Worm (Caenorhabditis elegans) whole organism, mixed stage, embryonic: ENCODE data around the gene T05A12.3.

Experiments used
- M03D4.4 ChIP-seq: sonication (generic microtip); optimal IDR thresholded peaks from 2 replicates; lab custom pipeline; 2017; ENCODE audit warnings: mild to moderate bottlenecking, missing genetic modification characterization, missing compliant biosample characterization
- bed-3 ChIP-seq: fragments of 200-800 bp; sonication (Bioruptor generic); optimal IDR thresholded peaks from 3 replicates; lab custom pipeline; 2018; ENCODE audit warnings: mild to moderate bottlenecking, missing genetic modification characterization, moderate library complexity, missing compliant biosample characterization
- blmp-1 ChIP-seq: fragments of 150-350 bp; optimal IDR thresholded peaks from 2 replicates; lab custom pipeline; 2014; ENCODE audit warnings: missing biosample characterization, missing genetic modification characterization
- ceh-39 ChIP-seq: fragments of 150-350 bp; optimal IDR thresholded peaks from 2 replicates; lab custom pipeline; 2014; ENCODE audit warnings: missing biosample characterization, missing genetic modification characterization
- ceh-83 ChIP-seq: fragments of 200-800 bp; sonication (Bioruptor generic); optimal IDR thresholded peaks from 2 replicates; lab custom pipeline; 2018; ENCODE audit warnings: mild to moderate bottlenecking, missing genetic modification characterization, missing compliant biosample characterization
- ces-1 ChIP-seq: fragments of 150-350 bp; optimal IDR thresholded peaks from 2 replicates; lab custom pipeline; 2014; ENCODE audit warnings: missing biosample characterization, missing genetic modification reagents, missing genetic modification characterization
- cnd-1 ChIP-seq: fragments of 200-800 bp; sonication (Bioruptor generic); optimal IDR thresholded peaks from 2 replicates; lab custom pipeline; 2018; ENCODE audit warnings: mild to moderate bottlenecking, missing genetic modification characterization, missing compliant biosample characterization
- drap-1 ChIP-seq: fragments of 200-800 bp; sonication (Bioruptor generic); optimal IDR thresholded peaks from 3 replicates; lab custom pipeline; 2018; ENCODE audit warnings: mild to moderate bottlenecking, missing genetic modification characterization, missing compliant biosample characterization
- flh-1 ChIP-seq: fragments of 200-800 bp; sonication (Bioruptor generic); optimal IDR thresholded peaks from 2 replicates; lab custom pipeline; 2018; ENCODE audit warnings: mild to moderate bottlenecking, missing genetic modification characterization, moderate library complexity, missing compliant biosample characterization
- hlh-1 ChIP-seq: fragments of 150-350 bp; optimal IDR thresholded peaks from 2 replicates; lab custom pipeline; 2014; ENCODE audit warnings: missing biosample characterization, missing genetic modification reagents, missing genetic modification characterization
- lin-13 ChIP-seq: fragments of 150-350 bp; optimal IDR thresholded peaks from 2 replicates; lab custom pipeline; 2014; ENCODE audit warnings: missing biosample characterization, missing genetic modification characterization
- lin-32 ChIP-seq: fragments of 200-800 bp; sonication (Bioruptor generic); optimal IDR thresholded peaks from 2 replicates; lab custom pipeline; 2018; ENCODE audit warnings: mild to moderate bottlenecking, missing genetic modification characterization, missing compliant biosample characterization
- lsy-2 ChIP-seq: fragments of 150-350 bp; optimal IDR thresholded peaks from 2 replicates; lab custom pipeline; 2014; ENCODE audit warnings: missing biosample characterization, missing genetic modification characterization
- mab-5 ChIP-seq: fragments of 150-350 bp; optimal IDR thresholded peaks from 2 replicates; lab custom pipeline; 2014; ENCODE audit warnings: missing biosample characterization, missing genetic modification characterization
- mls-2 ChIP-seq: sonication (generic microtip); optimal IDR thresholded peaks from 2 replicates; lab custom pipeline; 2016; ENCODE audit warnings: mild to moderate bottlenecking, missing genetic modification characterization, moderate library complexity, missing compliant biosample characterization
- nhr-12 ChIP-seq: fragments of 150-350 bp; optimal IDR thresholded peaks from 2 replicates; lab custom pipeline; 2014; ENCODE audit warnings: missing biosample characterization, missing genetic modification characterization
- nhr-2 ChIP-seq: fragments of 150-350 bp; optimal IDR thresholded peaks from 2 replicates; lab custom pipeline; 2014; ENCODE audit warnings: missing biosample characterization, missing genetic modification characterization
- nhr-237 ChIP-seq: fragments of 150-350 bp; optimal IDR thresholded peaks from 2 replicates; lab custom pipeline; 2014; ENCODE audit warnings: missing biosample characterization, missing genetic modification characterization
- nhr-28 ChIP-seq: fragments of 150-350 bp; optimal IDR thresholded peaks from 2 replicates; lab custom pipeline; 2014; ENCODE audit warnings: missing biosample characterization, missing genetic modification characterization
- nhr-76 ChIP-seq: sonication (generic microtip); optimal IDR thresholded peaks from 2 replicates; lab custom pipeline; 2017; ENCODE audit warnings: missing biosample characterization, missing genetic modification characterization
- sem-2 ChIP-seq: fragments of 200-800 bp; sonication (Bioruptor generic); optimal IDR thresholded peaks from 2 replicates; lab custom pipeline; 2018; ENCODE audit warnings: mild to moderate bottlenecking, missing genetic modification characterization, missing compliant biosample characterization
- snpc-4 ChIP-seq: fragments of 150-350 bp; optimal IDR thresholded peaks from 2 replicates; lab custom pipeline; 2014; ENCODE audit warnings: missing biosample characterization, missing genetic modification characterization
- sptf-1 ChIP-seq: sonication (generic microtip); optimal IDR thresholded peaks from 2 replicates; lab custom pipeline; 2017; ENCODE audit warnings: mild to moderate bottlenecking, missing genetic modification characterization, moderate library complexity, missing compliant biosample characterization
- tbx-8 ChIP-seq: fragments of 200-800 bp; sonication (Bioruptor generic); optimal IDR thresholded peaks from 2 replicates; lab custom pipeline; 2018; ENCODE audit warnings: mild to moderate bottlenecking, missing genetic modification characterization, moderate library complexity, missing compliant biosample characterization
- unc-39 ChIP-seq: fragments of 150-350 bp; optimal IDR thresholded peaks from 2 replicates; lab custom pipeline; 2014; ENCODE audit warnings: missing biosample characterization, missing genetic modification characterization
- unc-62 ChIP-seq: fragments of 150-350 bp; optimal IDR thresholded peaks from 2 replicates; lab custom pipeline; 2014; ENCODE audit warnings: missing biosample characterization, missing genetic modification reagents, missing genetic modification characterization
- zip-8 ChIP-seq: fragments of 150-350 bp; optimal IDR thresholded peaks from 2 replicates; lab custom pipeline; 2014; ENCODE audit warnings: missing biosample characterization, missing genetic modification characterization
- ztf-11 ChIP-seq: fragments of 150-350 bp; optimal IDR thresholded peaks from 2 replicates; lab custom pipeline; 2014; ENCODE audit warnings: missing biosample characterization, missing genetic modification characterization

Gene T05A12.3

ce11 chrIV:6907487-6907886 is 20.0 kb upstream of the T05A12.3 start:
- TF ChIP-seq sptf-1 (tag; lab: Kevin White, UChicago) = no peak
- no peak for TF ChIP-seq ceh-39 (tag; lab: Kevin White, UChicago)
- TF ChIP-seq mab-5 (tag; lab: Kevin White, UChicago) = no peak
- TF ChIP-seq nhr-12 (tag; lab: Kevin White, UChicago) = no peak
- no peak for TF ChIP-seq unc-39 (tag; lab: Kevin White, UChicago)

- TF ChIP-seq flh-1 = no peak
- TF ChIP-seq blmp-1 (tag; lab: Kevin White, UChicago) = no peak
- TF ChIP-seq lsy-2 (tag; lab: Kevin White, UChicago) = no peak
- TF ChIP-seq ztf-11 (tag; lab: Kevin White, UChicago) = no peak
- no peak for TF ChIP-seq sem-2 (GFP tag; lab: Kevin White, UChicago)
- TF ChIP-seq unc-62 (GFP tag; lab: Kevin White, UChicago) = no peak
- no peak for TF ChIP-seq nhr-28
- no peak for TF ChIP-seq ceh-83 (GFP tag; lab: Kevin White, UChicago)
- TF ChIP-seq, all 35 proteins: peak for 0
Observed at ce11 chrIV:6905947-6906489, 18.6 kb upstream of the T05A12.3 start, which contains the start of the genes T22D1.17 and T22D1.8. TSS of gene T22D1.17 (plus strand) at chrIV:6905997. TSS of gene T22D1.8 (minus strand) at chrIV:6906348.

ce11 chrIV:6905428-6905827 is 18.0 kb upstream of the T05A12.3 start:
- TF ChIP-seq sem-2 (GFP tag; lab: Kevin White, UChicago) (no peak), mls-2 (tag; lab: Kevin White, UChicago) (no peak), mab-5 (tag; lab: Kevin White, UChicago) (no peak)
- TF ChIP-seq, all 35 proteins: peak for 0

- TF ChIP-seq cnd-1 (no peak), bed-3 (no peak), nhr-237 (tag; lab: Kevin White, UChicago) (no peak), nhr-76 (no peak), hlh-1 (tag; lab: Kevin White, UChicago) (no peak), zip-8 (tag; lab: Kevin White, UChicago) (no peak), flh-1 (no peak), M03D4.4 (tag; lab: Kevin White, UChicago) (no peak), nhr-28 (no peak), ceh-83 (GFP tag; lab: Kevin White, UChicago) (no peak), lin-32 (no peak)
Observed at ce11 chrIV:6904606-6905005, 17.2 kb upstream of the T05A12.3 start.

- no peak for TF ChIP-seq snpc-4
- TF ChIP-seq lin-32 = no peak
- TF ChIP-seq hlh-1 (tag; lab: Kevin White, UChicago) = no peak
- TF ChIP-seq tbx-8 (GFP tag; lab: Kevin White, UChicago) = no peak
- TF ChIP-seq ceh-83 (GFP tag; lab: Kevin White, UChicago) = no peak
- no peak for TF ChIP-seq ces-1 (GFP tag; lab: Kevin White, UChicago)
- no peak for TF ChIP-seq nhr-28
- TF ChIP-seq sptf-1 (tag; lab: Kevin White, UChicago) = no peak
- TF ChIP-seq bed-3 = no peak
- no peak for TF ChIP-seq ceh-39 (tag; lab: Kevin White, UChicago)
- TF ChIP-seq drap-1 (GFP tag; lab: Kevin White, UChicago) = no peak
- no peak for TF ChIP-seq cnd-1
Observed at ce11 chrIV:6903575-6903974, 16.1 kb upstream of the T05A12.3 start, which contains the start of gene T22D1.5. TSS of gene T22D1.5 (plus strand) at chrIV:6903950.

- no peak for TF ChIP-seq nhr-2 (tag; lab: Kevin White, UChicago)
- TF ChIP-seq M03D4.4 (tag; lab: Kevin White, UChicago) = no peak
- TF ChIP-seq sptf-1 (tag; lab: Kevin White, UChicago) = no peak
- no peak for TF ChIP-seq unc-39 (tag; lab: Kevin White, UChicago)
- no peak for TF ChIP-seq nhr-237 (tag; lab: Kevin White, UChicago)
- no peak for TF ChIP-seq lin-13 (tag; lab: Kevin White, UChicago)
- no peak for TF ChIP-seq lsy-2 (tag; lab: Kevin White, UChicago)
- TF ChIP-seq flh-1 = no peak
- no peak for TF ChIP-seq nhr-28
- TF ChIP-seq tbx-8 (GFP tag; lab: Kevin White, UChicago) = no peak
- TF ChIP-seq, all 35 proteins: peak for 0
Observed at ce11 chrIV:6883342-6883741, 4.1 kb downstream of the T05A12.3 start, which contains the start of gene tre-2. TSS of gene tre-2 (minus strand) at chrIV:6883442.
